Fruit fly (Drosophila melanogaster) whole organism, embryonic: Measurements from ENCODE around the gene CG6163.

Source experiments
- Atf3 ChIP-seq: fragments of 200-800 bp; sonication (Bioruptor generic); optimal IDR thresholded peaks from 3 replicates; lab custom pipeline; 2016; ENCODE audit warnings: missing biosample characterization, missing genetic modification characterization
- CG1024 ChIP-seq: fragments of 200-800 bp; sonication (Bioruptor generic); IDR thresholded peaks from 2 replicates; pipeline ENCODE4 v1.3.6; 2022; ENCODE audit warnings: missing biosample characterization, missing genetic modification characterization
- CG10267 ChIP-seq: fragments of 200-800 bp; sonication (Bioruptor generic); optimal IDR thresholded peaks from 2 replicates; lab custom pipeline; 2018; ENCODE audit warnings: missing biosample characterization, mild to moderate bottlenecking, missing genetic modification characterization, moderate library complexity
- CG11504 ChIP-seq: fragments of 200-800 bp; sonication (Bioruptor generic); optimal IDR thresholded peaks from 3 replicates; lab custom pipeline; 2019; ENCODE audit warnings: missing biosample characterization, mild to moderate bottlenecking, missing genetic modification characterization, moderate library complexity
- CG11560 ChIP-seq: fragments of 200-800 bp; sonication (Bioruptor generic); IDR thresholded peaks from 3 replicates; pipeline ENCODE4 v1.3.6; 2022; ENCODE audit warnings: missing biosample characterization, missing genetic modification characterization
- CG14014 ChIP-seq: fragments of 200-800 bp; sonication (Bioruptor generic); IDR thresholded peaks from 2 replicates; pipeline ENCODE4 v1.3.6; 2022; ENCODE audit warnings: missing biosample characterization, missing genetic modification characterization
- CG16863 ChIP-seq: fragments of 200-800 bp; sonication (Bioruptor generic); optimal IDR thresholded peaks from 3 replicates; lab custom pipeline; 2016; ENCODE audit warnings: missing biosample characterization, missing genetic modification characterization
- CG1792 ChIP-seq: fragments of 200-800 bp; sonication (Bioruptor generic); optimal IDR thresholded peaks from 2 replicates; lab custom pipeline; 2016; ENCODE audit warnings: missing biosample characterization, missing genetic modification characterization
- CG1832 ChIP-seq: fragments of 200-800 bp; sonication (Bioruptor generic); optimal IDR thresholded peaks from 2 replicates; lab custom pipeline; 2017; ENCODE audit warnings: missing biosample characterization, mild to moderate bottlenecking, missing genetic modification characterization, inconsistent platforms
- CG3065 ChIP-seq: fragments of 200-800 bp; sonication (Bioruptor generic); optimal IDR thresholded peaks from 2 replicates; lab custom pipeline; 2016; ENCODE audit warnings: missing biosample characterization, missing genetic modification characterization
- CG31441 ChIP-seq: fragments of 200-800 bp; sonication (Bioruptor generic); IDR thresholded peaks from 2 replicates; pipeline ENCODE4 v1.3.6; 2022; ENCODE audit warnings: missing biosample characterization, missing genetic modification characterization
- CG3407 ChIP-seq: fragments of 200-800 bp; sonication (Bioruptor generic); optimal IDR thresholded peaks from 2 replicates; lab custom pipeline; 2018; ENCODE audit warnings: missing biosample characterization, mild to moderate bottlenecking, missing genetic modification characterization
- CG3726 ChIP-seq: fragments of 200-800 bp; sonication (Bioruptor generic); IDR thresholded peaks from 3 replicates; pipeline ENCODE4, ENCODE4 v1.3.6; 2022; ENCODE audit warnings: missing biosample characterization, missing genetic modification characterization
- CG6689 ChIP-seq: fragments of 200-800 bp; sonication (Bioruptor generic); IDR thresholded peaks from 2 replicates; pipeline ENCODE4 v1.3.6; 2022; ENCODE audit warnings: missing biosample characterization, missing genetic modification characterization
- CG9932 ChIP-seq: fragments of 200-800 bp; sonication (Bioruptor generic); IDR thresholded peaks from 2 replicates; pipeline ENCODE4 v1.3.6; 2022; ENCODE audit warnings: missing biosample characterization, missing genetic modification characterization
- CTCF ChIP-seq: fragments of 200-800 bp; sonication (Bioruptor generic); optimal IDR thresholded peaks from 2 replicates; lab custom pipeline; 2017; ENCODE audit warnings: missing biosample characterization, mild to moderate bottlenecking, missing genetic modification characterization, moderate library complexity
- Dref ChIP-seq: fragments of 200-800 bp; sonication (Bioruptor generic); IDR thresholded peaks from 2 replicates; pipeline ENCODE4 v1.3.6; 2022; ENCODE audit warnings: missing biosample characterization, missing genetic modification characterization
- Fer1 ChIP-seq: fragments of 200-800 bp; sonication (Bioruptor generic); optimal IDR thresholded peaks from 2 replicates; lab custom pipeline; 2017; ENCODE audit warnings: missing biosample characterization, mild to moderate bottlenecking, missing genetic modification characterization
- Hey ChIP-seq: fragments of 200-800 bp; sonication (Bioruptor generic); optimal IDR thresholded peaks from 3 replicates; lab custom pipeline; 2018; ENCODE audit warnings: missing biosample characterization, mild to moderate bottlenecking, missing genetic modification characterization
- Kr ChIP-seq: fragments of 200-800 bp; sonication (Bioruptor generic); optimal IDR thresholded peaks from 2 replicates; lab custom pipeline; 2017; ENCODE audit warnings: missing biosample characterization, mild to moderate bottlenecking, missing genetic modification characterization
- Lim3 ChIP-seq: fragments of 200-800 bp; sonication (Bioruptor generic); IDR thresholded peaks from 2 replicates; pipeline ENCODE4 v1.3.6; 2022; ENCODE audit warnings: missing biosample characterization, missing genetic modification characterization
- Med ChIP-seq: fragments of 200-800 bp; sonication (Bioruptor generic); peaks from one replicate; lab custom pipeline; 2016; ENCODE audit warnings: missing biosample characterization, missing genetic modification characterization, mild to moderate bottlenecking, inconsistent platforms, moderate library complexity
- NC2α ChIP-seq: fragments of 200-800 bp; sonication (Bioruptor generic); optimal IDR thresholded peaks from 2 replicates; lab custom pipeline; 2016; ENCODE audit warnings: missing biosample characterization, missing genetic modification characterization
- Optix ChIP-seq: fragments of 200-800 bp; sonication (Bioruptor generic); IDR thresholded peaks from 3 replicates; pipeline ENCODE4 v1.3.6; 2022; ENCODE audit warnings: missing biosample characterization, missing genetic modification characterization
- Ravus ChIP-seq: fragments of 200-800 bp; sonication (Bioruptor generic); IDR thresholded peaks from 2 replicates; pipeline ENCODE4 v1.3.6; 2022; ENCODE audit warnings: missing biosample characterization, missing genetic modification characterization
- Scr ChIP-seq: fragments of 200-800 bp; sonication (Bioruptor generic); IDR thresholded peaks from 2 replicates; pipeline ENCODE4 v1.3.6; 2022; ENCODE audit warnings: missing biosample characterization, missing genetic modification characterization; ENCODE audit not compliant: partially characterized antibody
- Tbp ChIP-seq: fragments of >200 bp; optimal IDR thresholded peaks from 2 replicates; lab custom pipeline; 2018; ENCODE audit warnings: missing biosample characterization, missing genetic modification characterization
- Xrp1 ChIP-seq: fragments of 200-800 bp; sonication (Bioruptor generic); IDR thresholded peaks from 2 replicates; pipeline ENCODE4 v1.3.6; 2022; ENCODE audit warnings: missing biosample characterization, missing genetic modification characterization
- ara ChIP-seq: fragments of 200-800 bp; sonication (Bioruptor generic); IDR thresholded peaks from 2 replicates; pipeline ENCODE4 v1.3.6; 2022; ENCODE audit warnings: missing biosample characterization, missing genetic modification characterization
- bcd ChIP-seq: fragments of 200-800 bp; sonication (Bioruptor generic); optimal IDR thresholded peaks from 2 replicates; lab custom pipeline; 2017; ENCODE audit warnings: missing biosample characterization, mild to moderate bottlenecking, missing genetic modification characterization
- chn ChIP-seq: fragments of 200-800 bp; sonication (Bioruptor generic); optimal IDR thresholded peaks from 2 replicates; lab custom pipeline; 2016; ENCODE audit warnings: missing biosample characterization, missing genetic modification characterization
- dmrt11E ChIP-seq: fragments of 200-800 bp; sonication (Bioruptor generic); optimal IDR thresholded peaks from 3 replicates; lab custom pipeline; 2018; ENCODE audit warnings: missing biosample characterization, mild to moderate bottlenecking, missing genetic modification characterization, moderate library complexity
- eve ChIP-seq, 2 experiments: fragments of >200 bp; optimal IDR thresholded peaks; 2 replicates each; lab custom pipeline; 2017; ENCODE audit warnings: missing biosample characterization in 2 of 2, missing genetic modification characterization in 2 of 2
- eyg ChIP-seq: fragments of 200-800 bp; sonication (Bioruptor generic); optimal IDR thresholded peaks from 3 replicates; lab custom pipeline; 2016; ENCODE audit warnings: missing biosample characterization, missing genetic modification characterization
- fd64A ChIP-seq: fragments of 200-800 bp; sonication (Bioruptor generic); optimal IDR thresholded peaks from 3 replicates; lab custom pipeline; 2018; ENCODE audit warnings: missing biosample characterization, mild to moderate bottlenecking, missing genetic modification characterization
- fd96Cb ChIP-seq: fragments of 200-800 bp; sonication (Bioruptor generic); optimal IDR thresholded peaks from 2 replicates; lab custom pipeline; 2018; ENCODE audit warnings: missing biosample characterization, mild to moderate bottlenecking, missing genetic modification characterization, moderate library complexity
- her ChIP-seq: fragments of 200-800 bp; sonication (Bioruptor generic); optimal IDR thresholded peaks from 2 replicates; lab custom pipeline; 2016; ENCODE audit warnings: missing biosample characterization, missing genetic modification characterization
- hkb ChIP-seq, 2 experiments: fragments of 200-800 bp in 1 of 2; fragments of >200 bp in 1 of 2; sonication (Bioruptor generic) in 1 of 2; IDR thresholded peaks in 1 of 2; optimal IDR thresholded peaks in 1 of 2; 2 replicates each; pipeline versions ENCODE4 v1.3.6 to Lab custom; 2017 to 2022; ENCODE audit warnings: missing biosample characterization in 1 of 2, missing genetic modification characterization in 1 of 2
- jing ChIP-seq: fragments of 200-800 bp; sonication (Bioruptor generic); optimal IDR thresholded peaks from 2 replicates; lab custom pipeline; 2018; ENCODE audit warnings: missing biosample characterization, mild to moderate bottlenecking, missing genetic modification characterization
- lab ChIP-seq: fragments of 200-800 bp; sonication (Bioruptor generic); optimal IDR thresholded peaks from 3 replicates; lab custom pipeline; 2017; ENCODE audit warnings: missing biosample characterization, missing genetic modification characterization, mild to moderate bottlenecking, moderate library complexity, missing genetic modification reagents
- nom ChIP-seq: fragments of 200-800 bp; sonication (Bioruptor generic); optimal IDR thresholded peaks from 2 replicates; lab custom pipeline; 2017; ENCODE audit warnings: missing biosample characterization, missing genetic modification characterization, mild to moderate bottlenecking, moderate library complexity, missing genetic modification reagents
- pan ChIP-seq, 4 experiments: fragments of >200 bp in 3 of 4; fragments of 200-800 bp in 1 of 4; sonication (Bioruptor generic) in 1 of 4; optimal IDR thresholded peaks in 3 of 4; IDR thresholded peaks in 1 of 4; 2 replicates each; pipeline versions ENCODE4 v1.3.6 to Lab custom; 2017 to 2022; ENCODE audit warnings: missing biosample characterization in 2 of 4, missing genetic modification characterization in 2 of 4, mixed read lengths in 1 of 4
- prd ChIP-seq, 3 experiments: fragments of >200 bp in 2 of 3; fragments of 200-800 bp in 1 of 3; sonication (Bioruptor generic) in 1 of 3; optimal IDR thresholded peaks in 2 of 3; IDR thresholded peaks in 1 of 3; 2 replicates in 2 of 3; 3 replicates in 1 of 3; pipeline versions ENCODE4 v1.3.6 to Lab custom; 2017 to 2022; ENCODE audit warnings: missing biosample characterization in 1 of 3, missing genetic modification characterization in 1 of 3
- row ChIP-seq: fragments of 200-800 bp; sonication (Bioruptor generic); IDR thresholded peaks from 3 replicates; pipeline ENCODE4 v1.3.6; 2022; ENCODE audit warnings: missing biosample characterization, missing genetic modification characterization
- slbo ChIP-seq: fragments of 200-800 bp; sonication (Bioruptor generic); IDR thresholded peaks from 2 replicates; pipeline ENCODE4 v1.3.6; 2022; ENCODE audit warnings: missing biosample characterization, missing genetic modification characterization
- sob ChIP-seq: fragments of 200-800 bp; sonication (Bioruptor generic); IDR thresholded peaks from 2 replicates; pipeline ENCODE4 v1.3.6; 2022; ENCODE audit warnings: missing biosample characterization, missing genetic modification characterization
- tll ChIP-seq, 2 experiments: fragments of 200-800 bp in 1 of 2; fragments of >200 bp in 1 of 2; sonication (Bioruptor generic) in 1 of 2; optimal IDR thresholded peaks; 2 replicates each; lab custom pipeline; 2017 to 2019; ENCODE audit warnings: missing biosample characterization in 2 of 2, missing genetic modification characterization in 2 of 2, mild to moderate bottlenecking in 1 of 2, moderate library complexity in 1 of 2
- vvl ChIP-seq: fragments of 200-800 bp; sonication (Bioruptor generic); IDR thresholded peaks from 2 replicates; pipeline ENCODE4 v1.3.6; 2022; ENCODE audit warnings: missing biosample characterization, missing genetic modification characterization
- zfh2 ChIP-seq: fragments of 200-800 bp; sonication (Bioruptor generic); optimal IDR thresholded peaks from 2 replicates; lab custom pipeline; 2016; ENCODE audit warnings: missing biosample characterization, missing genetic modification characterization

CG6163 gene

DNA sequence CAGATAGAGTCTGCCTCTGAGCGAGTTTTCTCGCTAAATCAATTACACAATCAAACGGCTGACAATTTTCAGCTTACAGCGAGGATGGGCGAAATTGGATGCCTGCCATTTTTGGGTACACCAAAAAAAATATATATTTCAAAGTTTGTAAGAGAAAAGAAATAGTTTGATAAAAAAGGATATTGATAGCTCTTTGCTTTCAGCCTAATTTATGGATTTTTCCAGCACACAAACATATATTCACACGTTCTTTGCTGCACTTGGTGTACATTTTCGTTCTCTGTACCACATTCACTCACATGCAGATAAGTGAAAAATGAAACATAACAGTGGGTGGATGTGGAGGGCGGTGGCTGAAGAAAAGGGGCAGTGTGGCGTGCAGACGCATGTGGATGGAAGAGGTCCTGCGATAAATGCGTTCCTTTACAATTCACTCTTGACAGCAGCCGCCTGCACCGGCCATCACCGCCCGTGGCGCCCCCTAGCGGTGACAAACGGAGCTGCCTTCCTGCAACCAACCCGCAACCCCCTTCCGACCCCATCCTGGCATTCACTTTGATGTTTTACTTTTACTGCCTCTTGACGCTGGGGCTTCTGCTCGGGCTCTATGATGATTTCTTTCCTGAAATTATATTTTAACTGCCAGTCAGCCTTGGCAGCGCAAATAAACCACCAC, 49.6 kb downstream of the CG6163 start (continued):
- TF ChIP-seq row (GFP tag; lab: Robert Waterston, UW) (peak; percentile 45; the same call in 2 of the 3 replicates), CG11560 (tag; lab: Robert Waterston, UW) (no peak), eyg (GFP tag; lab: Kevin White, UChicago) (no peak), CG9932 (GFP tag; lab: Robert Waterston, UW) (no peak), CG3407 (GFP tag; lab: Kevin White, UChicago) (no peak), lab (GFP tag; lab: Kevin White, UChicago) (peak; percentile 8), CG11504 (tag; lab: Kevin White, UChicago) (peak; percentile 7), sob (GFP tag; lab: Robert Waterston, UW) (no peak), pan (optimal IDR thresholded peaks at IDR 0.05; lab: Kevin White, UChicago) (no peak), pan (GFP tag; optimal IDR thresholded peaks at IDR 0.05 in 1 of 2, IDR thresholded peaks at IDR 0.05 in 1 of 2) (peak in 1 of 2 experiments; percentile 19), bcd (peak; percentile 9), CG16863 (no peak), slbo (0 out of 2 replicates have a peak, but pooled peaks have one; percentile 17), Dref (GFP tag; lab: Robert Waterston, UW) (no peak), jing (GFP tag; lab: Kevin White, UChicago) (no peak), NC2α (GFP tag; lab: Kevin White, UChicago) (no peak), CG1792 (GFP tag; lab: Kevin White, UChicago) (no peak), CG6689 (peak; percentile 29; the same call in 1 of the 2 replicates), eve (GFP tag; optimal IDR thresholded peaks at IDR 0.05; lab: Kevin White, UChicago) (no peak), CG31441 (GFP tag; lab: Robert Waterston, UW) (0 out of 2 replicates have a peak, but pooled peaks have one; percentile 15), prd (optimal IDR thresholded peaks at IDR 0.05; lab: Kevin White, UChicago) (no peak), prd (GFP tag; IDR thresholded peaks at IDR 0.05; lab: Robert Waterston, UW) (peak; percentile 34; the same call in 1 of the 3 replicates), ara (GFP tag; lab: Robert Waterston, UW) (0 out of 2 replicates have a peak, but pooled peaks have one; percentile 5), hkb (optimal IDR thresholded peaks at IDR 0.05; lab: Kevin White, UChicago) (no peak), hkb (GFP tag; IDR thresholded peaks at IDR 0.05; lab: Robert Waterston, UW) (0 out of 2 replicates have a peak, but pooled peaks have one; percentile 46), CTCF (GFP tag; lab: Kevin White, UChicago) (peak; percentile 79), fd96Cb (tag; lab: Kevin White, UChicago) (no peak), CG3726 (GFP tag; lab: Robert Waterston, UW) (0 out of 3 replicates have a peak, but pooled peaks have one; percentile 49), nom (GFP tag; lab: Kevin White, UChicago) (no peak), Ravus (GFP tag; lab: Robert Waterston, UW) (no peak), CG3065 (GFP tag; lab: Kevin White, UChicago) (no peak), fd64A (GFP tag; lab: Kevin White, UChicago) (no peak), zfh2 (no peak), Atf3 (GFP tag; lab: Kevin White, UChicago) (no peak), CG1832 (GFP tag; lab: Kevin White, UChicago) (no peak), chn (GFP tag; lab: Kevin White, UChicago) (no peak), dmrt11E (no peak), Hey (tag; lab: Kevin White, UChicago) (no peak), Xrp1 (GFP tag; lab: Robert Waterston, UW) (peak; percentile 46; the same call in 1 of the 2 replicates), vvl (GFP tag; lab: Robert Waterston, UW) (peak; percentile 49), tll (GFP tag; optimal IDR thresholded peaks at IDR 0.05; lab: Kevin White, UChicago) (no peak), Scr (GFP tag; lab: Robert Waterston, UW) (no peak), Kr (GFP tag; lab: Kevin White, UChicago) (no peak), CG14014 (GFP tag; lab: Robert Waterston, UW) (0 out of 2 replicates have a peak, but pooled peaks have one; percentile 6), CG10267 (no peak), Lim3 (GFP tag; lab: Robert Waterston, UW) (no peak), her (no peak), Tbp (no peak), CG1024 (GFP tag; lab: Robert Waterston, UW) (no peak), Med (GFP tag; lab: Kevin White, UChicago) (peak; percentile 26), Optix (GFP tag; lab: Robert Waterston, UW) (0 out of 3 replicates have a peak, but pooled peaks have one; percentile 14), Fer1 (GFP tag; lab: Kevin White, UChicago) (no peak)
